Worm (Caenorhabditis elegans) whole organism, young adult: ENCODE measurements around the gene fis-1.
A peak's percentile ranks its signal among the peaks of the same experiment; 100 is the strongest.

Experiments used
- B0261.1 ChIP-seq: sonication (generic microtip); optimal IDR thresholded peaks from 2 replicates; lab custom pipeline; 2016; ENCODE audit warnings: mild to moderate bottlenecking, missing genetic modification characterization, moderate library complexity, missing compliant biosample characterization
- aptf-2 ChIP-seq: fragments of 200-800 bp; sonication (Bioruptor generic); conservative IDR thresholded peaks from 2 replicates; pipeline ENCODE4 v1.3.6; 2022; ENCODE audit warnings: missing genetic modification reagents, missing genetic modification characterization, missing compliant biosample characterization
- gei-17 ChIP-seq: fragments of 200-800 bp; sonication (Bioruptor generic); optimal IDR thresholded peaks from 2 replicates; lab custom pipeline; 2018; ENCODE audit warnings: mild to moderate bottlenecking, missing genetic modification characterization, missing compliant biosample characterization
- hmg-1.2 ChIP-seq: fragments of 200-800 bp; sonication (Bioruptor generic); IDR thresholded peaks from 2 replicates; pipeline ENCODE4 v1.3.6; 2022; ENCODE audit warnings: missing genetic modification reagents, missing genetic modification characterization, missing compliant biosample characterization
- let-526 ChIP-seq: fragments of 200-800 bp; sonication (Bioruptor generic); IDR thresholded peaks from 2 replicates; pipeline ENCODE4 v1.3.6; 2022; ENCODE audit warnings: missing genetic modification reagents, missing genetic modification characterization, missing compliant biosample characterization
- let-607 ChIP-seq, 2 experiments: fragments of 200-800 bp in 1 of 2; sonication (Bioruptor generic) in 1 of 2; sonication (generic microtip) in 1 of 2; optimal IDR thresholded peaks; 2 replicates each; lab custom pipeline; 2016 to 2018; ENCODE audit warnings: mild to moderate bottlenecking in 2 of 2, missing compliant biosample characterization in 2 of 2, missing genetic modification characterization in 2 of 2, moderate library complexity in 2 of 2, missing genotype in 1 of 2
- lin-26 ChIP-seq: fragments of 200-800 bp; sonication (Bioruptor generic); IDR thresholded peaks from 2 replicates; pipeline ENCODE4 v1.3.6; 2022; ENCODE audit warnings: missing genetic modification reagents, missing genetic modification characterization, missing compliant biosample characterization
- mes-4 ChIP-seq: sonication (generic microtip); optimal IDR thresholded peaks from 2 replicates; lab custom pipeline; 2016; ENCODE audit warnings: missing genotype, missing genetic modification characterization, missing compliant biosample characterization
- nhr-80 ChIP-seq: sonication (generic microtip); optimal IDR thresholded peaks from 2 replicates; lab custom pipeline; 2016; ENCODE audit warnings: missing genetic modification characterization, missing compliant biosample characterization
- rcor-1 ChIP-seq: fragments of 200-800 bp; sonication (Bioruptor generic); IDR thresholded peaks from 2 replicates; pipeline ENCODE4 v1.3.6; 2022; ENCODE audit warnings: missing genetic modification reagents, missing genetic modification characterization, missing compliant biosample characterization
- rpc-1 ChIP-seq, 2 experiments: fragments of 150-350 bp in 1 of 2; sonication (generic microtip) in 1 of 2; optimal IDR thresholded peaks; 2 replicates each; lab custom pipeline; 2014 to 2018; ENCODE audit warnings: missing biosample characterization in 1 of 2, missing genetic modification characterization in 1 of 2, missing genetic modification reagents in 1 of 2, missing genotype in 1 of 2
- tbp1 ChIP-seq: fragments of 200-800 bp; sonication (Bioruptor generic); optimal IDR thresholded peaks from 2 replicates; lab custom pipeline; 2018; ENCODE audit warnings: mild to moderate bottlenecking, missing genetic modification characterization, missing compliant biosample characterization
- ztf-25 ChIP-seq: fragments of 200-800 bp; sonication (Bioruptor generic); IDR thresholded peaks from 2 replicates; pipeline ENCODE4 v1.3.6; 2022; ENCODE audit warnings: missing genetic modification reagents, missing genetic modification characterization, missing compliant biosample characterization

The fis-1 gene

ce11 chrII:6797771-6798440 lies 42.9 kb downstream of the fis-1 start:
- TF ChIP-seq hmg-1.2 (GFP tag; lab: Robert Waterston, UW) (peak; percentile 25; the same call in 1 of the 2 replicates), B0261.1 (tag; lab: Kevin White, UChicago) (peak; percentile 60), rpc-1 (optimal IDR thresholded peaks at IDR 0.05; lab: Kevin White, UChicago) (peak; percentile 22), rpc-1 (tag; optimal IDR thresholded peaks at IDR 0.05; lab: Kevin White, UChicago) (peak; percentile 55), tbp1 (GFP tag; lab: Kevin White, UChicago) (peak; percentile 81), lin-26 (GFP tag; lab: Robert Waterston, UW) (peak; percentile 73; the same call in 1 of the 2 replicates)

- TF ChIP-seq nhr-80 (tag; lab: Kevin White, UChicago) (peak; percentile 83), rcor-1 (GFP tag; lab: Robert Waterston, UW) (no peak), hmg-1.2 (GFP tag; lab: Robert Waterston, UW) (peak; percentile 46; the same call in 1 of the 2 replicates)
- TF ChIP-seq, all 124 proteins: peak for 2
Observed at ce11 chrII:6800104-6800711, 45.2 kb downstream of the fis-1 start, which contains the start of gene F31E8.4. F31E8.4 (minus strand) TSS chrII:6800154.

ce11 chrII:6801262-6801661 lies 46.3 kb downstream of the fis-1 start:
- TF ChIP-seq let-526 (GFP tag; lab: Robert Waterston, UW) (no peak), mes-4 (tag; lab: Kevin White, UChicago) (no peak), gei-17 (GFP tag; lab: Kevin White, UChicago) (no peak), ztf-25 (GFP tag; lab: Robert Waterston, UW) (no peak), aptf-2 (GFP tag; lab: Robert Waterston, UW) (no peak)

ce11 chrII:6803024-6803423 lies 48.0 kb downstream of the fis-1 start, which contains the start of gene tab-1:
tab-1 (plus strand) TSS chrII:6803324.
- no peak for TF ChIP-seq let-607 (tag; optimal IDR thresholded peaks at IDR 0.05; lab: Kevin White, UChicago)
